Fruit fly (Drosophila melanogaster) whole organism, pupa: Measurements from ENCODE around the gene CG1317.

ENCODE experiments used
- CG10348 ChIP-seq: fragments of 200-800 bp; sonication (Bioruptor generic); IDR thresholded peaks from 2 replicates; pipeline ENCODE4 v1.3.6; 2022; ENCODE audit warnings: missing biosample characterization, missing genetic modification characterization
- CG12605 ChIP-seq: fragments of 200-800 bp; sonication (Bioruptor generic); IDR thresholded peaks from 2 replicates; pipeline ENCODE4 v1.3.6; 2022; ENCODE audit warnings: missing biosample characterization, missing genetic modification characterization
- CG13204 ChIP-seq: fragments of 200-800 bp; sonication (Bioruptor generic); optimal IDR thresholded peaks from 2 replicates; lab custom pipeline; 2018; ENCODE audit warnings: missing biosample characterization, mild to moderate bottlenecking, missing genetic modification characterization, moderate library complexity
- CG17806 ChIP-seq: fragments of 200-800 bp; sonication (Bioruptor generic); optimal IDR thresholded peaks from 2 replicates; lab custom pipeline; 2018; ENCODE audit warnings: missing biosample characterization, mild to moderate bottlenecking, missing genetic modification characterization, moderate library complexity
- CG32121 ChIP-seq: fragments of 200-800 bp; sonication (Bioruptor generic); IDR thresholded peaks from 2 replicates; pipeline ENCODE4 v1.3.6; 2022; ENCODE audit warnings: missing biosample characterization, missing genetic modification characterization
- CG34367 ChIP-seq: fragments of 200-800 bp; sonication (Bioruptor generic); optimal IDR thresholded peaks from 2 replicates; lab custom pipeline; 2018; ENCODE audit warnings: missing biosample characterization, mild to moderate bottlenecking, missing genetic modification characterization
- CG8159 ChIP-seq: fragments of 200-800 bp; sonication (Bioruptor generic); optimal IDR thresholded peaks from 3 replicates; lab custom pipeline; 2018; ENCODE audit warnings: missing biosample characterization, mild to moderate bottlenecking, missing genetic modification characterization, moderate library complexity
- CG8301 ChIP-seq: fragments of 200-800 bp; sonication (Bioruptor generic); optimal IDR thresholded peaks from 2 replicates; lab custom pipeline; 2018; ENCODE audit warnings: missing biosample characterization, mild to moderate bottlenecking, missing genetic modification characterization
- D1 ChIP-seq: fragments of 200-800 bp; sonication (Bioruptor generic); optimal IDR thresholded peaks from 2 replicates; lab custom pipeline; 2018; ENCODE audit warnings: missing biosample characterization, mild to moderate bottlenecking, missing genetic modification characterization, moderate library complexity
- EcR ChIP-seq: fragments of 200-800 bp; sonication (Bioruptor generic); optimal IDR thresholded peaks from 3 replicates; lab custom pipeline; 2019; ENCODE audit warnings: missing biosample characterization, missing genetic modification characterization, mild to moderate bottlenecking, moderate library complexity, missing genetic modification reagents
- gl ChIP-seq: fragments of 200-800 bp; sonication (Bioruptor generic); optimal IDR thresholded peaks from 2 replicates; lab custom pipeline; 2018; ENCODE audit warnings: missing biosample characterization, mild to moderate bottlenecking, missing genetic modification characterization
- rn ChIP-seq: fragments of 200-800 bp; sonication (Bioruptor generic); IDR thresholded peaks from 2 replicates; pipeline ENCODE4 v1.3.6; 2022; ENCODE audit warnings: missing biosample characterization, missing genetic modification characterization

DNA sequence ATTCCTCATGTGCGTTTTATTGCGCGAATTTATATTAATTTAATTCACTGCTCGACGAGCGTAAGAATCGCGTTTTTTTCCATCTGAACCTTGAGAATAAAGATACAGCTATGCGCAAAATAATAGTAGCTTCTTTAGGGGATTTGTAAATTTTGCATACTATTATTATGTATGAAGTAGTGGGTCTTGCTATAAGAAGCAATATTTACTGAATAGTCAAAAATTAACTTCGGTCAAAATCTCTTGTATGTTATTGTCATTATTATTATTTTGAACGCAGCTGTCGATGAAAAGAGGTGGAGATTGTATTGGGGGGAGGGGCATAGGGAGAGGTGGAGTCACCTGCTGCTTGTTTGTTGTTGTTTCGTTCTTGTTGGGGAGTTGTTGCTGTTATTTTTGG is 47.0 kb upstream of the CG1317 start:
- peak; percentile 86 for TF ChIP-seq D1 (tag; lab: Kevin White, UChicago)
- TF ChIP-seq CG34367 (tag; lab: Kevin White, UChicago): peak; percentile 81
- TF ChIP-seq EcR (GFP tag; lab: Kevin White, UChicago): peak; percentile 39
- peak; percentile 97 for TF ChIP-seq CG8159 (tag; lab: Kevin White, UChicago)
- peak; percentile 97 for TF ChIP-seq CG17806
- TF ChIP-seq CG8301 (tag; lab: Kevin White, UChicago): peak; percentile 88
- peak; percentile 84 for TF ChIP-seq CG32121
- peak; percentile 90 for TF ChIP-seq gl (tag; lab: Kevin White, UChicago)
- TF ChIP-seq CG10348 (GFP tag; lab: Robert Waterston, UW): 0 out of 2 replicates have a peak, but pooled peaks have one; percentile 26
- TF ChIP-seq CG13204 (GFP tag; lab: Kevin White, UChicago): peak; percentile 79
- TF ChIP-seq CG12605 (GFP tag; lab: Robert Waterston, UW): peak; percentile 90
- TF ChIP-seq rn (GFP tag; lab: Robert Waterston, UW): 0 out of 2 replicates have a peak, but pooled peaks have one; percentile 54
